Worm (Caenorhabditis elegans) whole organism, L2 larva: Measurements from ENCODE around the gene ntl-3.

Experiments
- nhr-11 ChIP-seq: fragments of 150-350 bp; optimal IDR thresholded peaks from 2 replicates; lab custom pipeline; 2014; ENCODE audit warnings: missing biosample characterization, missing genetic modification characterization
- ztf-11 ChIP-seq: sonication (generic microtip); optimal IDR thresholded peaks from 2 replicates; lab custom pipeline; 2017; ENCODE audit warnings: missing biosample characterization, missing genetic modification characterization

- TF ChIP-seq nhr-11 (tag; lab: Kevin White, UChicago) (no peak), ztf-11 (no peak)
Observed at ce11 chrIII:11829062-11829461, 17.2 kb downstream of the ntl-3 start.
